Fruit fly (Drosophila melanogaster) whole organism, embryonic: ENCODE data around the gene CG5808.
A peak's percentile ranks its signal among the peaks of the same experiment; 100 is the strongest.

Experiments used
- ATbp ChIP-seq: fragments of 200-800 bp; sonication (Bioruptor generic); optimal IDR thresholded peaks from 2 replicates; lab custom pipeline; 2017; ENCODE audit warnings: missing biosample characterization, mild to moderate bottlenecking, missing genetic modification characterization, missing genetic modification reagents
- BEAF-32 ChIP-seq: fragments of 200-800 bp; sonication (Bioruptor generic); optimal IDR thresholded peaks from 3 replicates; lab custom pipeline; 2017; ENCODE audit warnings: missing biosample characterization, missing genetic modification characterization, mild to moderate bottlenecking, moderate library complexity, missing genetic modification reagents
- CG10267 ChIP-seq: fragments of 200-800 bp; sonication (Bioruptor generic); optimal IDR thresholded peaks from 2 replicates; lab custom pipeline; 2018; ENCODE audit warnings: missing biosample characterization, mild to moderate bottlenecking, missing genetic modification characterization, moderate library complexity
- CG10543 ChIP-seq: fragments of 200-800 bp; sonication (Bioruptor generic); optimal IDR thresholded peaks from 3 replicates; lab custom pipeline; 2017; ENCODE audit warnings: missing biosample characterization, mild to moderate bottlenecking, missing genetic modification characterization, moderate library complexity
- CG10565 ChIP-seq: fragments of 200-800 bp; sonication (Bioruptor generic); optimal IDR thresholded peaks from 3 replicates; lab custom pipeline; 2016; ENCODE audit warnings: missing biosample characterization, mild to moderate bottlenecking, missing genetic modification characterization
- CG12104 ChIP-seq: fragments of 200-800 bp; sonication (Bioruptor generic); optimal IDR thresholded peaks from 3 replicates; lab custom pipeline; 2016; ENCODE audit warnings: missing biosample characterization, missing genetic modification characterization
- CG12744 ChIP-seq: fragments of 200-800 bp; sonication (Bioruptor generic); optimal IDR thresholded peaks from 2 replicates; lab custom pipeline; 2016; ENCODE audit warnings: missing biosample characterization, missing genetic modification characterization
- CG13775 ChIP-seq: fragments of 200-800 bp; sonication (Bioruptor generic); optimal IDR thresholded peaks from 3 replicates; lab custom pipeline; 2017; ENCODE audit warnings: missing biosample characterization, mild to moderate bottlenecking, missing genetic modification characterization
- CG14050 ChIP-seq: fragments of 200-800 bp; sonication (Bioruptor generic); IDR thresholded peaks from 3 replicates; pipeline ENCODE4 v1.3.6; 2022; ENCODE audit warnings: missing biosample characterization, missing genetic modification characterization
- CG1647 ChIP-seq: fragments of 200-800 bp; sonication (Bioruptor generic); optimal IDR thresholded peaks from 3 replicates; lab custom pipeline; 2016; ENCODE audit warnings: missing biosample characterization, missing genetic modification characterization
- CG17359 ChIP-seq: fragments of 200-800 bp; sonication (Bioruptor generic); optimal IDR thresholded peaks from 3 replicates; lab custom pipeline; 2018; ENCODE audit warnings: missing biosample characterization, mild to moderate bottlenecking, missing genetic modification characterization, moderate library complexity
- CG17829 ChIP-seq: fragments of 200-800 bp; optimal IDR thresholded peaks from 2 replicates; lab custom pipeline; 2019; ENCODE audit warnings: missing biosample characterization, mild to moderate bottlenecking, missing genetic modification characterization, moderate library complexity
- CG18599 ChIP-seq: fragments of 200-800 bp; sonication (Bioruptor generic); optimal IDR thresholded peaks from 3 replicates; lab custom pipeline; 2017; ENCODE audit warnings: missing biosample characterization, missing genetic modification characterization, mild to moderate bottlenecking, moderate library complexity, missing genetic modification reagents
- CG30431 ChIP-seq: fragments of 200-800 bp; sonication (Bioruptor generic); optimal IDR thresholded peaks from 2 replicates; lab custom pipeline; 2017; ENCODE audit warnings: missing biosample characterization, missing genetic modification characterization
- CG3281 ChIP-seq: fragments of 200-800 bp; sonication (Bioruptor generic); optimal IDR thresholded peaks from 3 replicates; lab custom pipeline; 2017; ENCODE audit warnings: missing biosample characterization, mild to moderate bottlenecking, missing genetic modification characterization
- CG33213 ChIP-seq: fragments of 200-800 bp; sonication (Bioruptor generic); optimal IDR thresholded peaks from 3 replicates; lab custom pipeline; 2016; ENCODE audit warnings: missing biosample characterization, missing genetic modification characterization
- CG34422 ChIP-seq: fragments of 200-800 bp; sonication (Bioruptor generic); IDR thresholded peaks from 3 replicates; pipeline ENCODE4 v1.3.6; 2022; ENCODE audit warnings: missing biosample characterization, missing genetic modification characterization
- CG4404 ChIP-seq: fragments of 200-800 bp; sonication (Bioruptor generic); IDR thresholded peaks from 2 replicates; pipeline ENCODE4 v1.3.6; 2022; ENCODE audit warnings: missing biosample characterization, missing genetic modification characterization
- CG4617 ChIP-seq: fragments of 200-800 bp; sonication (Bioruptor generic); optimal IDR thresholded peaks from 3 replicates; lab custom pipeline; 2016; ENCODE audit warnings: missing biosample characterization, missing genetic modification characterization, borderline replicate concordance
- CG4730 ChIP-seq: fragments of 200-800 bp; sonication (Bioruptor generic); IDR thresholded peaks from 2 replicates; pipeline ENCODE4 v1.3.6; 2022; ENCODE audit warnings: missing biosample characterization, missing genetic modification characterization
- CG5180 ChIP-seq: fragments of 200-800 bp; sonication (Bioruptor generic); optimal IDR thresholded peaks from 3 replicates; lab custom pipeline; 2017; ENCODE audit warnings: missing biosample characterization, missing genetic modification characterization, mild to moderate bottlenecking, moderate library complexity, missing genetic modification reagents
- CG6272 ChIP-seq: fragments of 200-800 bp; sonication (Bioruptor generic); IDR thresholded peaks from 2 replicates; pipeline ENCODE4 v1.3.6; 2022; ENCODE audit warnings: missing biosample characterization, missing genetic modification characterization
- CG6765 ChIP-seq: fragments of 200-800 bp; sonication (Bioruptor generic); optimal IDR thresholded peaks from 3 replicates; lab custom pipeline; 2017; ENCODE audit warnings: missing biosample characterization, mild to moderate bottlenecking, missing genetic modification characterization
- CG7928 ChIP-seq: fragments of 200-800 bp; sonication (Bioruptor generic); optimal IDR thresholded peaks from 2 replicates; lab custom pipeline; 2017; ENCODE audit warnings: missing biosample characterization, mild to moderate bottlenecking, missing genetic modification characterization
- CG8388 ChIP-seq: fragments of 200-800 bp; sonication (Bioruptor generic); optimal IDR thresholded peaks from 2 replicates; lab custom pipeline; 2019; ENCODE audit warnings: missing biosample characterization, mild to moderate bottlenecking, missing genetic modification characterization, moderate library complexity
- CG8478 ChIP-seq: fragments of >200 bp; optimal IDR thresholded peaks from 2 replicates; lab custom pipeline; 2018
- D19B ChIP-seq: fragments of 200-800 bp; sonication (Bioruptor generic); optimal IDR thresholded peaks from 2 replicates; lab custom pipeline; 2017; ENCODE audit warnings: missing biosample characterization, mild to moderate bottlenecking, missing genetic modification characterization
- E2f2 ChIP-seq: fragments of 200-800 bp; sonication (Bioruptor generic); IDR thresholded peaks from 2 replicates; pipeline ENCODE4 v1.3.6; 2022; ENCODE audit warnings: missing biosample characterization, missing genetic modification characterization
- NFAT ChIP-seq: fragments of 200-800 bp; sonication (Bioruptor generic); IDR thresholded peaks from 2 replicates; pipeline ENCODE4 v1.3.6; 2022; ENCODE audit warnings: missing biosample characterization, missing genetic modification characterization
- Optix ChIP-seq: fragments of 200-800 bp; sonication (Bioruptor generic); IDR thresholded peaks from 3 replicates; pipeline ENCODE4 v1.3.6; 2022; ENCODE audit warnings: missing biosample characterization, missing genetic modification characterization
- Vsx1 ChIP-seq: fragments of 200-800 bp; sonication (Bioruptor generic); optimal IDR thresholded peaks from 2 replicates; lab custom pipeline; 2017; ENCODE audit warnings: missing biosample characterization, mild to moderate bottlenecking, missing genetic modification characterization, missing genetic modification reagents
- br ChIP-seq: fragments of >200 bp; optimal IDR thresholded peaks from 2 replicates; lab custom pipeline; 2017
- btn ChIP-seq: fragments of 200-800 bp; sonication (Bioruptor generic); optimal IDR thresholded peaks from 2 replicates; lab custom pipeline; 2016; ENCODE audit warnings: missing biosample characterization, missing genetic modification characterization
- da ChIP-seq: fragments of 200-800 bp; sonication (Bioruptor generic); optimal IDR thresholded peaks from 2 replicates; lab custom pipeline; 2016; ENCODE audit warnings: missing biosample characterization, missing genetic modification characterization
- dmrt99B ChIP-seq: fragments of 200-800 bp; sonication (Bioruptor generic); optimal IDR thresholded peaks from 2 replicates; lab custom pipeline; 2018; ENCODE audit warnings: missing biosample characterization, mild to moderate bottlenecking, missing genetic modification characterization, moderate library complexity
- en ChIP-seq: fragments of 200-800 bp; sonication (Bioruptor generic); optimal IDR thresholded peaks from 2 replicates; lab custom pipeline; 2016; ENCODE audit warnings: missing biosample characterization, missing genetic modification characterization
- eve ChIP-seq, 2 experiments: fragments of >200 bp; optimal IDR thresholded peaks; 2 replicates each; lab custom pipeline; 2017; ENCODE audit warnings: missing biosample characterization in 2 of 2, missing genetic modification characterization in 2 of 2
- ewg ChIP-seq: fragments of 200-800 bp; sonication (Bioruptor generic); optimal IDR thresholded peaks from 3 replicates; lab custom pipeline; 2017; ENCODE audit warnings: mild to moderate bottlenecking, missing biosample characterization, missing genetic modification reagents, missing genetic modification characterization
- grau ChIP-seq: fragments of 200-800 bp; optimal IDR thresholded peaks from 3 replicates; lab custom pipeline; 2019; ENCODE audit warnings: missing biosample characterization, mild to moderate bottlenecking, missing genetic modification characterization, moderate library complexity
- gt ChIP-seq: fragments of 200-800 bp; sonication (Bioruptor generic); IDR thresholded peaks from 2 replicates; pipeline ENCODE4 v1.3.6; 2022; ENCODE audit warnings: missing biosample characterization, missing genetic modification characterization
- hb ChIP-seq: fragments of 200-800 bp; sonication (Bioruptor generic); IDR thresholded peaks from 3 replicates; pipeline ENCODE4 v1.3.6; 2022; ENCODE audit warnings: missing biosample characterization, missing genetic modification characterization; ENCODE audit not compliant: partially characterized antibody
- jumu ChIP-seq: fragments of 200-800 bp; sonication (Bioruptor generic); optimal IDR thresholded peaks from 3 replicates; lab custom pipeline; 2016; ENCODE audit warnings: missing biosample characterization, missing genetic modification characterization
- mirr ChIP-seq: fragments of 200-800 bp; sonication (Bioruptor generic); optimal IDR thresholded peaks from 3 replicates; lab custom pipeline; 2018; ENCODE audit warnings: missing biosample characterization, mild to moderate bottlenecking, missing genetic modification characterization
- mld ChIP-seq: fragments of 200-800 bp; sonication (Bioruptor generic); IDR thresholded peaks from 3 replicates; pipeline ENCODE4 v1.3.6; 2022; ENCODE audit warnings: missing biosample characterization, missing genetic modification characterization; ENCODE audit not compliant: partially characterized antibody
- nau ChIP-seq: fragments of 200-800 bp; sonication (Bioruptor generic); optimal IDR thresholded peaks from 3 replicates; lab custom pipeline; 2017; ENCODE audit warnings: missing biosample characterization, mild to moderate bottlenecking, missing genetic modification characterization, missing genetic modification reagents
- p53 ChIP-seq: fragments of 200-800 bp; sonication (Bioruptor generic); optimal IDR thresholded peaks from 2 replicates; lab custom pipeline; 2016; ENCODE audit warnings: missing biosample characterization, missing genetic modification characterization
- run ChIP-seq: fragments of 200-800 bp; sonication (Bioruptor generic); optimal IDR thresholded peaks from 3 replicates; lab custom pipeline; 2018; ENCODE audit warnings: missing biosample characterization, mild to moderate bottlenecking, missing genetic modification characterization
- sc ChIP-seq, 3 experiments: fragments of >200 bp in 2 of 3; fragments of 200-800 bp in 1 of 3; sonication (Bioruptor generic) in 1 of 3; optimal IDR thresholded peaks; 2 replicates in 2 of 3; 3 replicates in 1 of 3; lab custom pipeline; 2017; ENCODE audit warnings: mild to moderate bottlenecking in 1 of 3, missing biosample characterization in 1 of 3, missing genetic modification characterization in 1 of 3, missing genetic modification reagents in 1 of 3
- wek ChIP-seq: fragments of 200-800 bp; sonication (Bioruptor generic); optimal IDR thresholded peaks from 3 replicates; lab custom pipeline; 2018; ENCODE audit warnings: missing biosample characterization, mild to moderate bottlenecking, missing genetic modification characterization, moderate library complexity

The CG5808 gene

dm6 chr3R:24787042-24787565 lies 29.7 kb downstream of the CG5808 start, which contains the start of gene CG5805 (continued):
- peak; percentile 50; the same call in 1 of the 2 replicates for TF ChIP-seq CG4730 (GFP tag; lab: Robert Waterston, UW)
- TF ChIP-seq CG12104 (GFP tag; lab: Kevin White, UChicago): peak; percentile 88
- TF ChIP-seq NFAT (GFP tag; lab: Robert Waterston, UW): peak; percentile 78
- TF ChIP-seq sc (optimal IDR thresholded peaks at IDR 0.05; lab: Kevin White, UChicago): no peak
- peak; percentile 75 for TF ChIP-seq sc (GFP tag; optimal IDR thresholded peaks at IDR 0.05; lab: Kevin White, UChicago)
- TF ChIP-seq da: peak; percentile 61
- no peak for TF ChIP-seq mld (GFP tag; lab: Robert Waterston, UW)
- TF ChIP-seq CG14050: peak; percentile 80
- TF ChIP-seq BEAF-32: peak; percentile 38
- TF ChIP-seq CG5180 (GFP tag; lab: Kevin White, UChicago): peak; percentile 56
- TF ChIP-seq nau: no peak
- TF ChIP-seq E2f2 (GFP tag; lab: Robert Waterston, UW): peak; percentile 65
- peak; percentile 90 for TF ChIP-seq CG33213 (GFP tag; lab: Kevin White, UChicago)
- peak; percentile 57 for TF ChIP-seq CG7928 (GFP tag; lab: Kevin White, UChicago)
- peak; percentile 31 for TF ChIP-seq run
- TF ChIP-seq CG34422 (GFP tag; lab: Robert Waterston, UW): peak; percentile 78; the same call in 2 of the 3 replicates
- peak; percentile 74 for TF ChIP-seq D19B (GFP tag; lab: Kevin White, UChicago)
- peak; percentile 74 for TF ChIP-seq grau
- TF ChIP-seq hb (GFP tag; lab: Robert Waterston, UW): no peak
- TF ChIP-seq CG6765 (GFP tag; lab: Kevin White, UChicago): peak; percentile 90
- no peak for TF ChIP-seq CG4404 (GFP tag; lab: Robert Waterston, UW)
- peak; percentile 75 for TF ChIP-seq CG30431 (GFP tag; lab: Kevin White, UChicago)
- TF ChIP-seq CG12744 (GFP tag; lab: Kevin White, UChicago): peak; percentile 63
- TF ChIP-seq Vsx1 (GFP tag; lab: Kevin White, UChicago): peak; percentile 77
- TF ChIP-seq CG17829 (tag; lab: Kevin White, UChicago): peak; percentile 65
- peak; percentile 51 for TF ChIP-seq en (GFP tag; lab: Kevin White, UChicago)
- TF ChIP-seq p53: peak; percentile 54
- peak; percentile 92 for TF ChIP-seq CG3281
- TF ChIP-seq CG4617 (GFP tag; lab: Kevin White, UChicago): peak; percentile 91
- TF ChIP-seq Optix (GFP tag; lab: Robert Waterston, UW): peak; percentile 71; the same call in 2 of the 3 replicates
- TF ChIP-seq jumu (GFP tag; lab: Kevin White, UChicago): peak; percentile 17
- TF ChIP-seq ATbp: peak; percentile 70
- TF ChIP-seq CG18599 (GFP tag; lab: Kevin White, UChicago): peak; percentile 84
- peak; percentile 58 for TF ChIP-seq wek (GFP tag; lab: Kevin White, UChicago)
- peak; percentile 37 for TF ChIP-seq btn (GFP tag; lab: Kevin White, UChicago)
- peak; percentile 72 for TF ChIP-seq dmrt99B (tag; lab: Kevin White, UChicago)
- no peak for TF ChIP-seq eve (GFP tag; optimal IDR thresholded peaks at IDR 0.05; lab: Kevin White, UChicago)
- TF ChIP-seq CG8388 (GFP tag; lab: Kevin White, UChicago): peak; percentile 51
- TF ChIP-seq ewg: peak; percentile 83
- TF ChIP-seq gt (GFP tag; lab: Robert Waterston, UW): peak; percentile 53; the same call in 1 of the 2 replicates
- TF ChIP-seq mirr (GFP tag; lab: Kevin White, UChicago): peak; percentile 81
- TF ChIP-seq CG10267 (tag; lab: Kevin White, UChicago): peak; percentile 67
- peak; percentile 66 for TF ChIP-seq CG1647
- peak; percentile 63 for TF ChIP-seq CG6272 (GFP tag; lab: Robert Waterston, UW)
- TF ChIP-seq CG13775 (GFP tag; lab: Kevin White, UChicago): peak; percentile 93
- TF ChIP-seq CG10543 (GFP tag; lab: Kevin White, UChicago): peak; percentile 86
- no peak for TF ChIP-seq CG10565
- TF ChIP-seq CG17359 (tag; lab: Kevin White, UChicago): peak; percentile 82
- no peak for TF ChIP-seq CG8478 (lab: Kevin White, UChicago)
- TF ChIP-seq br (lab: Kevin White, UChicago): no peak
